Fruit fly (Drosophila melanogaster) whole organism, embryonic: Measurements from ENCODE around the gene Lst8.
A peak's percentile ranks its signal among the peaks of the same experiment; 100 is the strongest.

Source experiments
- CG10366 ChIP-seq: fragments of 200-800 bp; sonication (Bioruptor generic); IDR thresholded peaks from 2 replicates; pipeline ENCODE4 v1.3.6; 2022; ENCODE audit warnings: missing biosample characterization, missing genetic modification characterization
- CG12071 ChIP-seq: fragments of 200-800 bp; sonication (Bioruptor generic); optimal IDR thresholded peaks from 3 replicates; lab custom pipeline; 2018; ENCODE audit warnings: missing biosample characterization, mild to moderate bottlenecking, missing genetic modification characterization
- CG12104 ChIP-seq: fragments of 200-800 bp; sonication (Bioruptor generic); optimal IDR thresholded peaks from 3 replicates; lab custom pipeline; 2016; ENCODE audit warnings: missing biosample characterization, missing genetic modification characterization
- CG13894 ChIP-seq: fragments of 200-800 bp; sonication (Bioruptor generic); optimal IDR thresholded peaks from 3 replicates; lab custom pipeline; 2018; ENCODE audit warnings: missing biosample characterization, mild to moderate bottlenecking, missing genetic modification characterization, moderate library complexity
- CG14014 ChIP-seq: fragments of 200-800 bp; sonication (Bioruptor generic); IDR thresholded peaks from 2 replicates; pipeline ENCODE4 v1.3.6; 2022; ENCODE audit warnings: missing biosample characterization, missing genetic modification characterization
- CG14441 ChIP-seq: fragments of 200-800 bp; sonication (Bioruptor generic); IDR thresholded peaks from 2 replicates; pipeline ENCODE4 v1.3.6; 2022; ENCODE audit warnings: missing biosample characterization, missing genetic modification characterization
- CG17359 ChIP-seq: fragments of 200-800 bp; sonication (Bioruptor generic); optimal IDR thresholded peaks from 3 replicates; lab custom pipeline; 2018; ENCODE audit warnings: missing biosample characterization, mild to moderate bottlenecking, missing genetic modification characterization, moderate library complexity
- CG2199 ChIP-seq: fragments of 200-800 bp; sonication (Bioruptor generic); IDR thresholded peaks from 3 replicates; pipeline ENCODE4 v1.3.6; 2022; ENCODE audit warnings: missing biosample characterization, missing genetic modification characterization
- CG3065 ChIP-seq: fragments of 200-800 bp; sonication (Bioruptor generic); optimal IDR thresholded peaks from 2 replicates; lab custom pipeline; 2016; ENCODE audit warnings: missing biosample characterization, missing genetic modification characterization
- CG32772 ChIP-seq: fragments of 200-800 bp; sonication (Bioruptor generic); IDR thresholded peaks from 2 replicates; pipeline ENCODE4 v1.3.6; 2022; ENCODE audit warnings: missing biosample characterization, missing genetic modification characterization
- CG42726 ChIP-seq: fragments of 200-800 bp; sonication (Bioruptor generic); IDR thresholded peaks from 2 replicates; pipeline ENCODE4 v1.3.6; 2022; ENCODE audit warnings: missing biosample characterization, missing genetic modification characterization; ENCODE audit not compliant: partially characterized antibody
- CG7839 ChIP-seq: fragments of 200-800 bp; sonication (Bioruptor generic); optimal IDR thresholded peaks from 3 replicates; lab custom pipeline; 2018; ENCODE audit warnings: missing biosample characterization, mild to moderate bottlenecking, missing genetic modification characterization, moderate library complexity
- CG8290 ChIP-seq, 3 experiments: fragments of 200-800 bp; sonication (Bioruptor generic); optimal IDR thresholded peaks; 2 replicates each; lab custom pipeline; 2016 to 2019; ENCODE audit warnings: missing biosample characterization in 3 of 3, missing genetic modification characterization in 3 of 3, mild to moderate bottlenecking in 2 of 3, moderate library complexity in 1 of 3
- CG8924 ChIP-seq: fragments of 200-800 bp; optimal IDR thresholded peaks from 3 replicates; lab custom pipeline; 2019; ENCODE audit warnings: missing biosample characterization, mild to moderate bottlenecking, missing genetic modification characterization, moderate library complexity
- CG9817 ChIP-seq: fragments of 200-800 bp; sonication (Bioruptor generic); optimal IDR thresholded peaks from 2 replicates; lab custom pipeline; 2018; ENCODE audit warnings: missing biosample characterization, mild to moderate bottlenecking, missing genetic modification characterization, moderate library complexity
- Dip2 ChIP-seq: fragments of 200-800 bp; sonication (Bioruptor generic); IDR thresholded peaks from 2 replicates; pipeline ENCODE4 v1.3.6; 2022; ENCODE audit warnings: missing biosample characterization, missing genetic modification characterization
- Doc3 ChIP-seq: fragments of 200-800 bp; sonication (Bioruptor generic); IDR thresholded peaks from 3 replicates; pipeline ENCODE4 v1.3.6; 2022; ENCODE audit warnings: missing biosample characterization, missing genetic modification characterization; ENCODE audit not compliant: partially characterized antibody
- Drgx ChIP-seq: fragments of 200-800 bp; sonication (Bioruptor generic); IDR thresholded peaks from 2 replicates; pipeline ENCODE4 v1.3.6; 2022; ENCODE audit warnings: missing biosample characterization, missing genetic modification characterization
- E2f1 ChIP-seq: fragments of 200-800 bp; sonication (Bioruptor generic); IDR thresholded peaks from 2 replicates; pipeline ENCODE4 v1.3.6; 2022; ENCODE audit warnings: missing biosample characterization, missing genetic modification characterization
- Hmr ChIP-seq: fragments of 200-800 bp; sonication (Bioruptor generic); optimal IDR thresholded peaks from 3 replicates; lab custom pipeline; 2017; ENCODE audit warnings: mild to moderate bottlenecking, missing biosample characterization, missing genetic modification reagents, missing genetic modification characterization
- MBD-R2 ChIP-seq: fragments of 200-800 bp; sonication (Bioruptor generic); IDR thresholded peaks from 2 replicates; pipeline ENCODE4 v1.3.6; 2022; ENCODE audit warnings: missing biosample characterization, missing genetic modification characterization
- Med ChIP-seq: fragments of 200-800 bp; sonication (Bioruptor generic); peaks from one replicate; lab custom pipeline; 2016; ENCODE audit warnings: missing biosample characterization, missing genetic modification characterization, mild to moderate bottlenecking, inconsistent platforms, moderate library complexity
- Meics ChIP-seq: fragments of 200-800 bp; sonication (Bioruptor generic); optimal IDR thresholded peaks from 2 replicates; lab custom pipeline; 2017; ENCODE audit warnings: missing biosample characterization, mild to moderate bottlenecking, missing genetic modification characterization
- Rfx ChIP-seq: fragments of 200-800 bp; sonication (Bioruptor generic); IDR thresholded peaks from 2 replicates; pipeline ENCODE4 v1.3.6; 2022; ENCODE audit warnings: missing biosample characterization, missing genetic modification characterization
- Stat92E ChIP-seq, 3 experiments: fragments of >200 bp in 2 of 3; fragments of 200-800 bp in 1 of 3; sonication (Bioruptor generic) in 1 of 3; optimal IDR thresholded peaks; 2 replicates each; lab custom pipeline; 2017 to 2019; ENCODE audit warnings: missing biosample characterization in 3 of 3, missing genetic modification characterization in 3 of 3, mild to moderate bottlenecking in 1 of 3, moderate library complexity in 1 of 3
- gem ChIP-seq: fragments of 200-800 bp; sonication (Bioruptor generic); optimal IDR thresholded peaks from 2 replicates; lab custom pipeline; 2019; ENCODE audit warnings: missing biosample characterization, mild to moderate bottlenecking, missing genetic modification characterization, moderate library complexity
- grau ChIP-seq: fragments of 200-800 bp; optimal IDR thresholded peaks from 3 replicates; lab custom pipeline; 2019; ENCODE audit warnings: missing biosample characterization, mild to moderate bottlenecking, missing genetic modification characterization, moderate library complexity
- ind ChIP-seq: fragments of 200-800 bp; sonication (Bioruptor generic); optimal IDR thresholded peaks from 3 replicates; lab custom pipeline; 2016; ENCODE audit warnings: missing biosample characterization, missing genetic modification characterization
- lbe ChIP-seq: fragments of 200-800 bp; sonication (Bioruptor generic); optimal IDR thresholded peaks from 2 replicates; lab custom pipeline; 2016; ENCODE audit warnings: missing biosample characterization, mild to moderate bottlenecking, missing genetic modification characterization
- lmd ChIP-seq: fragments of 200-800 bp; sonication (Bioruptor generic); IDR thresholded peaks from 2 replicates; pipeline ENCODE4 v1.3.6; 2022; ENCODE audit warnings: missing biosample characterization, missing genetic modification characterization
- phol ChIP-seq: fragments of 200-800 bp; sonication (Bioruptor generic); optimal IDR thresholded peaks from 3 replicates; lab custom pipeline; 2018; ENCODE audit warnings: missing biosample characterization, mild to moderate bottlenecking, missing genetic modification characterization, moderate library complexity
- repo ChIP-seq: fragments of 200-800 bp; sonication (Bioruptor generic); optimal IDR thresholded peaks from 2 replicates; lab custom pipeline; 2016; ENCODE audit warnings: missing biosample characterization, missing genetic modification characterization
- slbo ChIP-seq: fragments of 200-800 bp; sonication (Bioruptor generic); IDR thresholded peaks from 2 replicates; pipeline ENCODE4 v1.3.6; 2022; ENCODE audit warnings: missing biosample characterization, missing genetic modification characterization
- sna ChIP-seq: fragments of 200-800 bp; sonication (Bioruptor generic); IDR thresholded peaks from 2 replicates; pipeline ENCODE4 v1.3.6; 2022; ENCODE audit warnings: missing biosample characterization, missing genetic modification characterization; ENCODE audit not compliant: partially characterized antibody
- trh ChIP-seq: fragments of 200-800 bp; sonication (Bioruptor generic); optimal IDR thresholded peaks from 2 replicates; lab custom pipeline; 2016; ENCODE audit warnings: missing biosample characterization, missing genetic modification characterization
- ttk ChIP-seq: fragments of 200-800 bp; sonication (Bioruptor generic); IDR thresholded peaks from 2 replicates; pipeline ENCODE4 v2.1.2; 2022; ENCODE audit warnings: missing biosample characterization, missing genetic modification characterization

Gene Lst8

dm6 chrX:9587881-9588280, 17.9 kb downstream of the Lst8 start (continued):
- peak; percentile 46; the same call in 1 of the 2 replicates for TF ChIP-seq E2f1
- TF ChIP-seq CG2199 (GFP tag; lab: Robert Waterston, UW): no peak
- peak; percentile 34; the same call in 1 of the 2 replicates for TF ChIP-seq CG14441 (GFP tag; lab: Robert Waterston, UW)
- no peak for TF ChIP-seq Dip2
- no peak for TF ChIP-seq Stat92E (GFP tag; optimal IDR thresholded peaks at IDR 0.05; lab: Kevin White, UChicago)
- no peak for TF ChIP-seq CG12104 (GFP tag; lab: Kevin White, UChicago)
- no peak for TF ChIP-seq CG8924 (tag; lab: Kevin White, UChicago)
- TF ChIP-seq CG9817 (tag; lab: Kevin White, UChicago): peak; percentile 12
- TF ChIP-seq grau (tag; lab: Kevin White, UChicago): peak; percentile 84
- peak; percentile 66 for TF ChIP-seq slbo (GFP tag; lab: Robert Waterston, UW)
- peak; percentile 38 for TF ChIP-seq CG7839 (tag; lab: Kevin White, UChicago)
- no peak for TF ChIP-seq CG12071 (GFP tag; lab: Kevin White, UChicago)
- peak; percentile 41 for TF ChIP-seq Meics (GFP tag; lab: Kevin White, UChicago)
- peak; percentile 52; the same call in 1 of the 2 replicates for TF ChIP-seq lmd (GFP tag; lab: Robert Waterston, UW)
- TF ChIP-seq Hmr: peak; percentile 6
- 0 out of 2 replicates have a peak, but pooled peaks have one; percentile 11 for TF ChIP-seq ttk (GFP tag; lab: Robert Waterston, UW)
- TF ChIP-seq CG8290 (GFP tag; optimal IDR thresholded peaks at IDR 0.05; lab: Kevin White, UChicago): no peak
- TF ChIP-seq CG8290 (tag; optimal IDR thresholded peaks at IDR 0.05; lab: Kevin White, UChicago): peak in 1 of 2 experiments; percentile 7
- peak; percentile 36 for TF ChIP-seq gem (tag; lab: Kevin White, UChicago)
- TF ChIP-seq MBD-R2 (GFP tag; lab: Robert Waterston, UW): no peak
- TF ChIP-seq CG17359: peak; percentile 21
- TF ChIP-seq trh (GFP tag; lab: Kevin White, UChicago): no peak
- peak; percentile 38; the same call in 1 of the 2 replicates for TF ChIP-seq CG14014 (GFP tag; lab: Robert Waterston, UW)

DNA sequence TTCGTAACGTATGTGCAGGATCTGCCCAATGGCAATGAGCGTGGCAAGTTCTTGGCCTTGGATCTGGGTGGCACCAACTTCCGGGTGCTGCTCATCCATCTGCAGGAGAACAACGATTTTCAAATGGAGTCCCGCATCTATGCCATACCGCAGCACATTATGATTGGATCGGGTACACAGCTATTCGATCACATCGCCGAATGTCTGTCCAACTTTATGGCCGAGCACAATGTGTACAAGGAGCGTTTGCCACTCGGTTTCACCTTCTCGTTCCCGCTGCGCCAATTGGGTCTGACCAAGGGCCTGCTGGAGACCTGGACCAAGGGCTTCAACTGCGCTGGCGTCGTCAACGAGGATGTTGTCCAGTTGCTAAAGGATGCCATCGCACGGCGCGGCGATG, 19.1 kb downstream of the Lst8 start:
- TF ChIP-seq Med (GFP tag; lab: Kevin White, UChicago) (peak; percentile 41), phol (tag; lab: Kevin White, UChicago) (no peak)

DNA sequence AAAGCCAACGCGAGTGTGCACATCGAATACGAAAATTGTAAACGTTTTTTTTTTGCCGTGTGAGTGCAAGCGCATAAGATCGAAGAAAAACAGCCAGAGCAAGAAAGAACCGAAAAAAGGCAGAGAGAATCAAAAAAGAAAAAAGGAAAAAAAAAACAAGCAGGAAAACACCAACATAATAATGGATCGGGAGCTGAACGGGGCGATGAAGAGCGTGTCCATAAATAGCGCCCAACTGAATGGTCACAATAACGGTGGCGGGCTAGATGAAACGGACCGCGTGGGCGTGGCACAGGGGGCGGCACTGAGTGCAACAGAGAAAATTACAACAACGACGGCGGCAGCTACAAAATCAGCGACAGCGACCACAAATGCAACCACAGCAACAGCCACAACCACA, 19.7 kb downstream of the Lst8 start:
- TF ChIP-seq Rfx (GFP tag; lab: Robert Waterston, UW) (no peak), sna (GFP tag; lab: Robert Waterston, UW) (0 out of 2 replicates have a peak, but pooled peaks have one; percentile 3), CG13894 (tag; lab: Kevin White, UChicago) (no peak), CG32772 (peak; percentile 55), CG10366 (GFP tag; lab: Robert Waterston, UW) (no peak), Doc3 (GFP tag; lab: Robert Waterston, UW) (no peak), lbe (GFP tag; lab: Kevin White, UChicago) (no peak), Dip2 (no peak), CG42726 (0 out of 2 replicates have a peak, but pooled peaks have one; percentile 2), CG3065 (GFP tag; lab: Kevin White, UChicago) (peak; percentile 29), Drgx (GFP tag; lab: Robert Waterston, UW) (peak; percentile 67), ind (GFP tag; lab: Kevin White, UChicago) (no peak), CG14441 (GFP tag; lab: Robert Waterston, UW) (no peak), CG17359 (peak; percentile 3), repo (no peak)
- TF ChIP-seq, all 482 proteins: peak for 6
